Worm (Caenorhabditis elegans) whole organism, early embryonic: ENCODE results near the gene nhr-247.
A peak's percentile ranks its signal among the peaks of the same experiment; 100 is the strongest.

Experiments used
- B0310.2 ChIP-seq: sonication (generic microtip); optimal IDR thresholded peaks from 2 replicates; lab custom pipeline; 2016; ENCODE audit warnings: mild to moderate bottlenecking, missing genetic modification characterization, missing compliant biosample characterization
- F13C5.2 ChIP-seq: sonication (generic microtip); optimal IDR thresholded peaks from 2 replicates; lab custom pipeline; 2017; ENCODE audit warnings: mild to moderate bottlenecking, missing genetic modification characterization, inconsistent platforms, missing compliant biosample characterization
- aly-1 ChIP-seq: sonication (generic microtip); optimal IDR thresholded peaks from 2 replicates; lab custom pipeline; 2016; ENCODE audit warnings: missing genetic modification characterization, missing compliant biosample characterization
- ama-1 ChIP-seq: fragments of 150-350 bp; optimal IDR thresholded peaks from 2 replicates; lab custom pipeline; 2014
- ceh-13 ChIP-seq: fragments of 200-800 bp; sonication (Bioruptor generic); optimal IDR thresholded peaks from 2 replicates; lab custom pipeline; 2018; ENCODE audit warnings: mild to moderate bottlenecking, missing genetic modification characterization, missing compliant biosample characterization
- ceh-36 ChIP-seq: sonication (generic microtip); optimal IDR thresholded peaks from 2 replicates; lab custom pipeline; 2016; ENCODE audit warnings: missing genetic modification characterization, inconsistent platforms, missing compliant biosample characterization
- ets-7 ChIP-seq: sonication (generic microtip); optimal IDR thresholded peaks from 2 replicates; lab custom pipeline; 2016; ENCODE audit warnings: missing genotype, missing genetic modification characterization, missing compliant biosample characterization
- flt-1 ChIP-seq: fragments of 200-800 bp; sonication (Bioruptor generic); IDR thresholded peaks from 2 replicates; pipeline ENCODE4 v1.3.6; 2022; ENCODE audit warnings: missing genetic modification characterization, missing compliant biosample characterization
- hmbx-1 ChIP-seq: sonication (generic microtip); optimal IDR thresholded peaks from 2 replicates; lab custom pipeline; 2016; ENCODE audit warnings: mild to moderate bottlenecking, missing genetic modification characterization, missing compliant biosample characterization
- hmg-4 ChIP-seq: fragments of 200-800 bp; sonication (Bioruptor generic); optimal IDR thresholded peaks from 2 replicates; lab custom pipeline; 2018; ENCODE audit warnings: mild to moderate bottlenecking, missing genetic modification characterization, missing compliant biosample characterization
- hnd-1 ChIP-seq: sonication (generic microtip); optimal IDR thresholded peaks from 2 replicates; lab custom pipeline; 2016; ENCODE audit warnings: missing genetic modification characterization, missing compliant biosample characterization
- pes-1 ChIP-seq: fragments of 200-800 bp; sonication (Bioruptor generic); IDR thresholded peaks from 2 replicates; pipeline ENCODE4 v1.3.6; 2022; ENCODE audit warnings: missing genetic modification reagents, missing genetic modification characterization, missing compliant biosample characterization
- scrt-1 ChIP-seq: fragments of 200-800 bp; sonication (Bioruptor generic); IDR thresholded peaks from 2 replicates; pipeline ENCODE4 v1.3.6; 2022; ENCODE audit warnings: missing genetic modification characterization, missing compliant biosample characterization
- sea-1 ChIP-seq: fragments of 200-800 bp; sonication (Bioruptor generic); conservative IDR thresholded peaks from 2 replicates; pipeline ENCODE4 v1.3.6; 2022; ENCODE audit warnings: missing genetic modification characterization, missing compliant biosample characterization
- tbx-11 ChIP-seq: fragments of 200-800 bp; sonication (Bioruptor generic); IDR thresholded peaks from 2 replicates; pipeline ENCODE4 v1.3.6; 2022; ENCODE audit warnings: missing genetic modification characterization, missing compliant biosample characterization
- tbx-37 ChIP-seq: fragments of 200-800 bp; sonication (Bioruptor generic); conservative IDR thresholded peaks from 2 replicates; pipeline ENCODE4 v1.3.6; 2022; ENCODE audit warnings: missing genetic modification reagents, missing genetic modification characterization, missing compliant biosample characterization
- tra-4 ChIP-seq: sonication (generic microtip); optimal IDR thresholded peaks from 2 replicates; lab custom pipeline; 2017; ENCODE audit warnings: missing genetic modification characterization, missing compliant biosample characterization

nhr-247 gene

DNA sequence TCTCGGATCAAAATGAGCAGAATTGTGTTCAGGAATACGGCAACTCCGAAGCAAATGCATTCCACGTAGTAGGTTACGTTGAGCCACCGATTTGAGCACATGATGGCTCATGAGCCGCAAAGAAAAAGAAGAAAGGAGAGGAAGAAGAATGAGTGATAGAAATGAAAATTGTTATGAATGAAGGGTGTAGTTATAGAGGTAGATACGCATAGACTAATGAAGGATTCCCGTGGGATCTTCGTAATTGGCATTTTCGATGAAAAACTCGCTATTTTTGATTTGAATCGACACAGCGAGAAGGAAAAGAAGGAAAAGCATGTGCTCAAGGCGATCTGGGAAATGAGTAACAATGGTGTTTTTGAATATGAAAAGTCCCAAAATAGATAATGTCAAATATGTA is 28.9 kb upstream of the nhr-247 start, which contains the start of gene str-96:
str-96 (minus strand) TSS at position 101 of the 400 bp plus-strand sequence.
- TF ChIP-seq aly-1 (tag; lab: Kevin White, UChicago) (no peak), tbx-37 (GFP tag; lab: Robert Waterston, UW) (no peak), ama-1 (lab: Kevin White, UChicago) (no peak), F13C5.2 (no peak), flt-1 (GFP tag; lab: Robert Waterston, UW) (no peak), hmbx-1 (no peak), sea-1 (GFP tag; lab: Robert Waterston, UW) (no peak), ets-7 (tag; lab: Kevin White, UChicago) (no peak), tbx-11 (GFP tag; lab: Robert Waterston, UW) (no peak), scrt-1 (no peak)

DNA sequence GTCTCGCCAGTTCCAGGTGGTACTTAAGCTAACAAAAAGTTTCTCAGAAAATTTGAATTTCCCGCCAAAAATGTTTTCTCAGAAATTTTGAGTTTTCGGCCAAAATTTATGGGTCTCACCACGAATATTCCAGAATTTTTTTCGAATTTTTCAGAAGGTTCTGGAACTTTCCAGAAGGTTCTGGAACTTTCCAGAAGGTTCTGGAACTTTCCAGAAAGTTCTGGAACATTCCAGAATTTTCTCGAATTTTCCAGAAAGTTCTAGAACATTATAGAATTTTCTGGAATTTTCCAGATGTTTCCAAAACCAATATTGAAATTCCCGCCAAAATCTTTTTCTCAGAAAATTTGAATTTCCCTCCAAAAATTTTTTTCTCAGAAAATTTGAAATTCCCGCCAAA is 27.3 kb upstream of the nhr-247 start:
- peak; percentile 54; the same call in 1 of the 2 replicates for TF ChIP-seq pes-1
- peak; percentile 15; the same call in 1 of the 2 replicates for TF ChIP-seq flt-1 (GFP tag; lab: Robert Waterston, UW)

DNA sequence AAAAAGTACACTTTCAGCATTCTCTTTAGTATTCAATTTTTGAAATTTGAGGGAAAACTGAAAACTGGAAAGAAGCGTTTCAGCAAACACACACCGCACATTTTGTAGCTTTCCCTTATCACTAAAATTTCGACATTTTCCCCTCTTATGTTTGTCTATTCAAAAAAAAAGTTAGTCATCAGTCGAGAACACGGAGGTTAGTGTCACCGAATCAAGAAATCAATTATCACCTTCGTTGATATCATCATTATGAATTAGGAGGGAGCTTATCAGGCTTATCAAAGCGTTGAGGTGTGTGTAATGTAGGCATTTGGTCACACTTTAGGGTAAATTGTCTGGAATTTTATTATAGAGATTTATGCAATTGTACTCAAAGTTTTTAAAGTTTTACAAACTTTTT is 24.2 kb upstream of the nhr-247 start, which contains the start of gene cpr-3:
cpr-3 (minus strand) TSS at position 104 of the 400 bp plus-strand sequence.
- TF ChIP-seq hmbx-1 (no peak), ama-1 (lab: Kevin White, UChicago) (no peak), tbx-37 (GFP tag; lab: Robert Waterston, UW) (no peak)

DNA sequence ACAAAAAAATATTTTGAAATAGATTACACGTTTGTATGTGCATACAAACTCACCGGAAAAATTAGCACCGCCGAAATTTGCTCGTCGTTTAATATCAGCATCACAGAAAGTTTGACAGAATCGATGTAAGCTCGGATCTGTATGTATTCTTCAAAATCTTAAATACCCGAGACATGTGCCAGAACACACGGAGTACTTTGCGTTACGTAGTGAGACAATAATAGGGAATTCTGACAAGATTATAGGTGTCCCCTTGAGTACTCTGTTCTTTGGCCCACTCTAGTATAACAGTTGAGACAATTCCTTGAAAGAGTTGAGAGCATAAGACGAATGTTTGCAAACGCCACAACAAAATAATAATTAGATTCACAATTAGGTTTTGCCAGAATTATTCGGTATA is 19.2 kb upstream of the nhr-247 start, which contains the start of gene srx-48:
srx-48 (minus strand) TSS at position 101 of the 400 bp plus-strand sequence.
- TF ChIP-seq pes-1 (no peak), tbx-11 (GFP tag; lab: Robert Waterston, UW) (no peak), hnd-1 (no peak), scrt-1 (no peak), F13C5.2 (no peak), tbx-37 (GFP tag; lab: Robert Waterston, UW) (no peak), ceh-36 (tag; lab: Kevin White, UChicago) (no peak), aly-1 (tag; lab: Kevin White, UChicago) (no peak), ceh-13 (no peak), ama-1 (lab: Kevin White, UChicago) (no peak), sea-1 (GFP tag; lab: Robert Waterston, UW) (no peak), hmg-4 (no peak), ets-7 (tag; lab: Kevin White, UChicago) (no peak), hmbx-1 (no peak), B0310.2 (no peak), flt-1 (GFP tag; lab: Robert Waterston, UW) (no peak), tra-4 (no peak)

DNA sequence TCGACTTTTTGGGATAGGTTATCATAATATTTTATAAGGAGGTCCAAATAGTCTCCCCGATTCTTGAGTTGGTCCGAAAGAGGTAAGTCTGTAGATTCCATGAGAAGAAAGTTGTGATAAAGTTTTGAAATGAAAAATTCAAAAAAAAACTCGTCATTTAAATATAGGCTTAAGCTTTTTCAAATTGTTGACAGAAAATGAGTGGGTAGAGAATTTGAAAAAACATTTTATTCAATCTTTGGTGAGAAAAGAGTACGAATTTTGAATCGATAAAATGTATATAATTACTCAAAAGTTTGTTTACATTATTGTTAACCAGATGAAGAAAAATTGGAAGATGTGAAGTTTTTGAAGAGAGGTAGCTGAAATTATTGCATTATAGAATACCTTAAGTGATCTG is 17.3 kb upstream of the nhr-247 start, which contains the start of gene T26H8.5:
T26H8.5 (minus strand) TSS at position 101 of the 400 bp plus-strand sequence.
- no peak for TF ChIP-seq ceh-36 (tag; lab: Kevin White, UChicago)

DNA sequence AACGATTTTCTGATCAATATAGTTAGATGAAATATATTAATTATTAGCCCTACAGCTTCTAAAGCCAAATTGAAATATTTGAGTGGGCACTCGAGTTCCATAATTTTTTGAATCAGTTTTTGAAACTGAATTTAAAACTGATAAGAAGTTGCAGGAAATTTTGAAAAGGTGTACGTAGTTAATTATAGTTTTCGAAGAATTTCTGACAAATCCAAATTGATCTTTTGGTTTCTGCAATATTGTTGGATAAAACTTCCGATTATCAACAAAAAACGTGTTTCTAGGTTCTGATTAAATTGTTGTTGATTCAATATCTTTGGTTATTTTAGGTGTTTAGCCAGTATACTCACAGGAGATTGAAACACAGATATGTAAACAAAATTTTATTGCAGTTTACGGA is 16.0 kb upstream of the nhr-247 start, which contains the start of gene T26H8.4:
T26H8.4 (minus strand) TSS at position 101 of the 400 bp plus-strand sequence.
- TF ChIP-seq ama-1 (lab: Kevin White, UChicago), result no peak
- TF ChIP-seq tbx-11 (GFP tag; lab: Robert Waterston, UW), result no peak
- no peak for TF ChIP-seq flt-1 (GFP tag; lab: Robert Waterston, UW)
- no peak for TF ChIP-seq scrt-1
- TF ChIP-seq hmbx-1, result no peak
- no peak for TF ChIP-seq aly-1 (tag; lab: Kevin White, UChicago)
- no peak for TF ChIP-seq sea-1 (GFP tag; lab: Robert Waterston, UW)
- no peak for TF ChIP-seq ceh-36 (tag; lab: Kevin White, UChicago)
- no peak for TF ChIP-seq pes-1
- TF ChIP-seq ceh-13, result no peak
- TF ChIP-seq hnd-1, result no peak

DNA sequence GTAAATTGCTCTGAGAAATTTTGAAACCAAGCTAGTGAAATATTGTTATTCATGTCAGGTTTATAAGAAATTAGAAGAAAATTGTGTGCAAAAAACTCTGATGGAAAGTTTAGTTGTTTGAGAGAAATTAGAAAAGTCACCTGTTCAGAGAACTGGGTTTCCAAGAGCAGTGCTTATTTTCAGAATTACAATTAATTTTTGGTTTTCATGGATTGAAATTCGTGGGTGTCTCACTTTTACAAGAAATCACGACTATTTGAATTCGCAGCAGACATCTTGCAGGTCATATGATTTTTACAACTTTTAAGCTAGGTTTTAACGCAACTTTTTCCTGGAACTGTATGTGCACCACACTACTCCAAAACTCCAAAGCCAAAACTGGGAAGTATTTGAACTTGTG is 13.8 kb upstream of the nhr-247 start, which contains the start of gene srz-10:
srz-10 (minus strand) TSS at position 88 of the 400 bp plus-strand sequence.
- no peak for TF ChIP-seq pes-1

DNA sequence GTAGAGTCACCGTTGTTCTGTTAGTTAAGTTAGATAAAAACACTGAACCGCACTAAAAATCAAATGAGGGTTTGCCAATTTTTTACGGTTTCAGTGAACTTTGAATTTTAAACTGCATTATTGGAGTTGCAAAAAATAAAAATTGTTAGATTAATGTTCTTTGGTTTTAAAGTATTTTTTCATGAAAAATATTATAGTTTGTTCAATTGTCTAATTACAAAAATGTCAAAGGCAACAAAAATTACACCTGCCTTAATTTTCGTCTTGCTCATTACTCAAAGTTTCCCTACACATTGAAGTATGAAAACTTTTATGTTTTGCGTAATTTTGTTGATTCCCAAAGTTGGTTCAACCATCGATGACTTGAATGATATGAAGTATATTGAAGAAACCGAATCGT is 12.0 kb upstream of the nhr-247 start, which contains the start of gene irld-62:
irld-62 (plus strand) TSS at position 301 of the 400 bp plus-strand sequence.
- no peak for TF ChIP-seq aly-1 (tag; lab: Kevin White, UChicago)
- TF ChIP-seq ets-7 (tag; lab: Kevin White, UChicago), result no peak
- no peak for TF ChIP-seq F13C5.2
- TF ChIP-seq tra-4, result no peak
- no peak for TF ChIP-seq sea-1 (GFP tag; lab: Robert Waterston, UW)
- no peak for TF ChIP-seq hmbx-1
- no peak for TF ChIP-seq tbx-37 (GFP tag; lab: Robert Waterston, UW)
- no peak for TF ChIP-seq ceh-13
- no peak for TF ChIP-seq ceh-36 (tag; lab: Kevin White, UChicago)
- TF ChIP-seq B0310.2, result no peak
- no peak for TF ChIP-seq tbx-11 (GFP tag; lab: Robert Waterston, UW)
- no peak for TF ChIP-seq pes-1
- TF ChIP-seq ama-1 (lab: Kevin White, UChicago), result no peak
- no peak for TF ChIP-seq hnd-1
- TF ChIP-seq scrt-1, result no peak
- no peak for TF ChIP-seq flt-1 (GFP tag; lab: Robert Waterston, UW)

DNA sequence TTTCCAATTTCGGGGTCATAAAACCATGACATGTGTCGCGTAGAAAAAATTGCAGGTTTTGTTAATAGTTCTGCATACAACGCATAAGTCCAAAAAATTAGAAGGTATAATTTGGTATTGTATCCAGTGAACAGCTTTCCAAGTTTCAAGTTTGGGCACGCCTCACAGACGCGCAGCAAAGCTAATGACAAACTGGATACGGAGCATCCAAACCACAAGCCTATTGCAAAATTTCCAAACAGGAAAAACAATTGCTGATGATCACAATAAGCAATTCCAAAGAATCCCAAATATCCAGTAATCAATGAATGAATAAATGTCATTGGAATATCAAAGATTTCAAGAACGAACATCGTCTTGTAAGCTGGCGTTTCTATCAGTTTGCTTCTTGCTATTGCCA is 9.3 kb upstream of the nhr-247 start:
- no peak for TF ChIP-seq tra-4
- TF ChIP-seq flt-1 (GFP tag; lab: Robert Waterston, UW), result no peak
- TF ChIP-seq tbx-37 (GFP tag; lab: Robert Waterston, UW), result no peak
- TF ChIP-seq pes-1, result no peak
- TF ChIP-seq hnd-1, result no peak
- TF ChIP-seq ama-1 (lab: Kevin White, UChicago), result no peak
- no peak for TF ChIP-seq aly-1 (tag; lab: Kevin White, UChicago)
- no peak for TF ChIP-seq scrt-1
